Fruit fly (Drosophila melanogaster) whole organism, prepupa: Measurements from ENCODE around the gene CG33702.

Experiments
- CG10631 ChIP-seq: fragments of 200-800 bp; sonication (Bioruptor generic); optimal IDR thresholded peaks from 2 replicates; lab custom pipeline; 2016; ENCODE audit warnings: missing biosample characterization, missing genetic modification characterization
- CG11294 ChIP-seq: fragments of 200-800 bp; sonication (Bioruptor generic); IDR thresholded peaks from 2 replicates; pipeline ENCODE4 v1.3.6; 2022; ENCODE audit warnings: missing biosample characterization, missing genetic modification characterization
- CG15336 ChIP-seq: fragments of 200-800 bp; sonication (Bioruptor generic); IDR thresholded peaks from 2 replicates; pipeline ENCODE4 v1.3.6; 2022; ENCODE audit warnings: missing biosample characterization, missing genetic modification characterization
- CG1621 ChIP-seq: fragments of 200-800 bp; sonication (Bioruptor generic); optimal IDR thresholded peaks from 3 replicates; lab custom pipeline; 2018; ENCODE audit warnings: missing biosample characterization, mild to moderate bottlenecking, missing genetic modification characterization
- CG16779 ChIP-seq: fragments of 200-800 bp; sonication (Bioruptor generic); optimal IDR thresholded peaks from 3 replicates; lab custom pipeline; 2017; ENCODE audit warnings: missing biosample characterization, mild to moderate bottlenecking, missing genetic modification characterization
- CG3032 ChIP-seq: fragments of 200-800 bp; optimal IDR thresholded peaks from 2 replicates; lab custom pipeline; 2019; ENCODE audit warnings: missing biosample characterization, mild to moderate bottlenecking, missing genetic modification characterization, moderate library complexity
- CG31627 ChIP-seq: fragments of 200-800 bp; sonication (Bioruptor generic); optimal IDR thresholded peaks from 3 replicates; lab custom pipeline; 2016; ENCODE audit warnings: missing biosample characterization, missing genetic modification characterization
- CG32006 ChIP-seq: fragments of 200-800 bp; sonication (Bioruptor generic); optimal IDR thresholded peaks from 3 replicates; lab custom pipeline; 2017; ENCODE audit warnings: missing biosample characterization, mild to moderate bottlenecking, missing genetic modification characterization
- CG34406 ChIP-seq: fragments of 200-800 bp; sonication (Bioruptor generic); optimal IDR thresholded peaks from 3 replicates; lab custom pipeline; 2016; ENCODE audit warnings: missing biosample characterization, missing genetic modification characterization
- CG3919 ChIP-seq: fragments of 200-800 bp; sonication (Bioruptor generic); optimal IDR thresholded peaks from 3 replicates; lab custom pipeline; 2016; ENCODE audit warnings: missing biosample characterization, missing genetic modification characterization
- CG6163 ChIP-seq: fragments of 200-800 bp; sonication (Bioruptor generic); IDR thresholded peaks from 3 replicates; pipeline ENCODE4 v1.3.6; 2022; ENCODE audit warnings: missing biosample characterization, missing genetic modification characterization
- CG6276 ChIP-seq: fragments of 200-800 bp; sonication (Bioruptor generic); optimal IDR thresholded peaks from 2 replicates; lab custom pipeline; 2017; ENCODE audit warnings: missing biosample characterization, mild to moderate bottlenecking, missing genetic modification characterization
- CG6792 ChIP-seq: fragments of 200-800 bp; sonication (Bioruptor generic); optimal IDR thresholded peaks from 3 replicates; lab custom pipeline; 2016; ENCODE audit warnings: missing biosample characterization, missing genetic modification characterization
- CG6808 ChIP-seq: fragments of 200-800 bp; sonication (Bioruptor generic); optimal IDR thresholded peaks from 3 replicates; lab custom pipeline; 2017; ENCODE audit warnings: missing biosample characterization, missing genetic modification characterization, mild to moderate bottlenecking, moderate library complexity, missing genetic modification reagents
- CG7368 ChIP-seq: fragments of 200-800 bp; sonication (Bioruptor generic); optimal IDR thresholded peaks from 3 replicates; lab custom pipeline; 2016; ENCODE audit warnings: missing biosample characterization, missing genetic modification characterization
- CG8119 ChIP-seq: fragments of 200-800 bp; sonication (Bioruptor generic); IDR thresholded peaks from 3 replicates; pipeline ENCODE4 v1.3.6; 2022; ENCODE audit warnings: missing biosample characterization, missing genetic modification characterization
- CG8319 ChIP-seq: fragments of 200-800 bp; sonication (Bioruptor generic); optimal IDR thresholded peaks from 3 replicates; lab custom pipeline; 2016; ENCODE audit warnings: missing biosample characterization, missing genetic modification characterization
- CG9139 ChIP-seq: fragments of 200-800 bp; sonication (Bioruptor generic); optimal IDR thresholded peaks from 3 replicates; lab custom pipeline; 2017; ENCODE audit warnings: missing biosample characterization, mild to moderate bottlenecking, missing genetic modification characterization
- Eip75B ChIP-seq: fragments of 200-800 bp; sonication (Bioruptor generic); optimal IDR thresholded peaks from 3 replicates; lab custom pipeline; 2016; ENCODE audit warnings: missing biosample characterization, missing genetic modification characterization
- Eip78C ChIP-seq: fragments of 200-800 bp; sonication (Bioruptor generic); peaks from one replicate; lab custom pipeline; 2016; ENCODE audit warnings: missing biosample characterization, missing genetic modification characterization
- Eip93F ChIP-seq: fragments of 200-800 bp; sonication (Bioruptor generic); optimal IDR thresholded peaks from 2 replicates; lab custom pipeline; 2016; ENCODE audit warnings: missing biosample characterization, mild to moderate bottlenecking, missing genetic modification characterization
- Ets21C ChIP-seq: fragments of 200-800 bp; sonication (Bioruptor generic); optimal IDR thresholded peaks from 3 replicates; lab custom pipeline; 2016; ENCODE audit warnings: missing biosample characterization, missing genetic modification characterization
- Ets96B ChIP-seq: fragments of 200-800 bp; optimal IDR thresholded peaks from 2 replicates; lab custom pipeline; 2019; ENCODE audit warnings: missing biosample characterization, mild to moderate bottlenecking, missing genetic modification characterization, moderate library complexity
- Gug ChIP-seq: fragments of 200-800 bp; sonication (Bioruptor generic); IDR thresholded peaks from 2 replicates; pipeline ENCODE4 v1.3.6; 2022; ENCODE audit warnings: missing biosample characterization, missing genetic modification characterization
- Hr39 ChIP-seq: fragments of 200-800 bp; sonication (Bioruptor generic); optimal IDR thresholded peaks from 2 replicates; lab custom pipeline; 2016; ENCODE audit warnings: missing biosample characterization, missing genetic modification characterization
- Lpt ChIP-seq: fragments of 200-800 bp; sonication (Bioruptor generic); optimal IDR thresholded peaks from 3 replicates; lab custom pipeline; 2016; ENCODE audit warnings: missing biosample characterization, missing genetic modification characterization
- Met ChIP-seq: fragments of 200-800 bp; sonication (Bioruptor generic); optimal IDR thresholded peaks from 3 replicates; lab custom pipeline; 2016; ENCODE audit warnings: missing biosample characterization, missing genetic modification characterization
- Smox ChIP-seq: fragments of 200-800 bp; sonication (Bioruptor generic); optimal IDR thresholded peaks from 3 replicates; lab custom pipeline; 2016; ENCODE audit warnings: missing biosample characterization, missing genetic modification characterization
- Sox102F ChIP-seq: fragments of 200-800 bp; sonication (Bioruptor generic); optimal IDR thresholded peaks from 2 replicates; lab custom pipeline; 2016; ENCODE audit warnings: missing biosample characterization, mild to moderate bottlenecking, missing genetic modification characterization
- Sox14 ChIP-seq: fragments of 200-800 bp; sonication (Bioruptor generic); optimal IDR thresholded peaks from 3 replicates; lab custom pipeline; 2016; ENCODE audit warnings: missing biosample characterization, missing genetic modification characterization
- Sox15 ChIP-seq: fragments of 200-800 bp; sonication (Bioruptor generic); optimal IDR thresholded peaks from 3 replicates; lab custom pipeline; 2016; ENCODE audit warnings: missing biosample characterization, missing genetic modification characterization
- achi ChIP-seq: fragments of 200-800 bp; sonication (Bioruptor generic); optimal IDR thresholded peaks from 3 replicates; lab custom pipeline; 2016; ENCODE audit warnings: missing biosample characterization, missing genetic modification characterization
- acj6 ChIP-seq: fragments of 200-800 bp; sonication (Bioruptor generic); optimal IDR thresholded peaks from 3 replicates; lab custom pipeline; 2016; ENCODE audit warnings: missing biosample characterization, missing genetic modification characterization
- cyc ChIP-seq: fragments of 200-800 bp; sonication (Bioruptor generic); optimal IDR thresholded peaks from 3 replicates; lab custom pipeline; 2016; ENCODE audit warnings: missing biosample characterization, missing genetic modification characterization
- dsx ChIP-seq: fragments of 200-800 bp; optimal IDR thresholded peaks from 3 replicates; lab custom pipeline; 2019; ENCODE audit warnings: missing biosample characterization, mild to moderate bottlenecking, missing genetic modification characterization, moderate library complexity; ENCODE audit not compliant: poor library complexity, severe bottlenecking
- eg ChIP-seq: fragments of 200-800 bp; sonication (Bioruptor generic); IDR thresholded peaks from 3 replicates; pipeline ENCODE4 v1.3.6; 2022; ENCODE audit warnings: missing biosample characterization, missing genetic modification characterization
- esn ChIP-seq: fragments of 200-800 bp; sonication (Bioruptor generic); optimal IDR thresholded peaks from 2 replicates; lab custom pipeline; 2016; ENCODE audit warnings: missing biosample characterization, mild to moderate bottlenecking, missing genetic modification characterization, moderate library complexity
- fd59A ChIP-seq: fragments of 200-800 bp; sonication (Bioruptor generic); optimal IDR thresholded peaks from 2 replicates; lab custom pipeline; 2017; ENCODE audit warnings: missing biosample characterization, mild to moderate bottlenecking, missing genetic modification characterization, missing genetic modification reagents
- fd85E ChIP-seq: fragments of 200-800 bp; sonication (Bioruptor generic); optimal IDR thresholded peaks from 3 replicates; lab custom pipeline; 2016; ENCODE audit warnings: missing biosample characterization, missing genetic modification characterization
- lz ChIP-seq: fragments of 200-800 bp; sonication (Bioruptor generic); optimal IDR thresholded peaks from 3 replicates; lab custom pipeline; 2016; ENCODE audit warnings: missing biosample characterization, missing genetic modification characterization
- net ChIP-seq: fragments of 200-800 bp; sonication (Bioruptor generic); optimal IDR thresholded peaks from 3 replicates; lab custom pipeline; 2016; ENCODE audit warnings: missing biosample characterization, missing genetic modification characterization
- pdm3 ChIP-seq: fragments of 200-800 bp; sonication (Bioruptor generic); optimal IDR thresholded peaks from 3 replicates; lab custom pipeline; 2016; ENCODE audit warnings: missing biosample characterization, missing genetic modification characterization
- salr ChIP-seq, 2 experiments: fragments of 200-800 bp; sonication (Bioruptor generic); optimal IDR thresholded peaks; 3 replicates each; lab custom pipeline; 2016 to 2018; ENCODE audit warnings: missing biosample characterization in 2 of 2, missing genetic modification characterization in 2 of 2, mild to moderate bottlenecking in 1 of 2
- spab ChIP-seq: fragments of 200-800 bp; sonication (Bioruptor generic); optimal IDR thresholded peaks from 2 replicates; lab custom pipeline; 2017; ENCODE audit warnings: missing biosample characterization, mild to moderate bottlenecking, missing genetic modification characterization, missing genetic modification reagents
- ss ChIP-seq, 2 experiments: fragments of 200-800 bp; sonication (Bioruptor generic); optimal IDR thresholded peaks; 2 replicates in 1 of 2; 3 replicates in 1 of 2; lab custom pipeline; 2017 to 2018; ENCODE audit warnings: mild to moderate bottlenecking in 2 of 2, missing biosample characterization in 2 of 2, missing genetic modification characterization in 2 of 2, moderate library complexity in 1 of 2
- topi ChIP-seq: fragments of 200-800 bp; sonication (Bioruptor generic); optimal IDR thresholded peaks from 3 replicates; lab custom pipeline; 2016; ENCODE audit warnings: missing biosample characterization, missing genetic modification characterization
- vri ChIP-seq: fragments of 200-800 bp; sonication (Bioruptor generic); optimal IDR thresholded peaks from 3 replicates; lab custom pipeline; 2016; ENCODE audit warnings: missing biosample characterization, mild to moderate bottlenecking, missing genetic modification characterization

The CG33702 gene

dm6 chr3L:9467763-9468206, 45.4 kb downstream of the CG33702 start (continued):
- TF ChIP-seq cyc (GFP tag; lab: Kevin White, UChicago) (no peak), CG34406 (GFP tag; lab: Kevin White, UChicago) (no peak), Smox (no peak), CG8119 (peak; percentile 66), fd59A (GFP tag; lab: Kevin White, UChicago) (no peak), CG9139 (GFP tag; lab: Kevin White, UChicago) (peak; percentile 58), CG3032 (tag; lab: Kevin White, UChicago) (no peak)

- TF ChIP-seq CG6163 (no peak), Sox15 (GFP tag; lab: Kevin White, UChicago) (no peak), CG1621 (tag; lab: Kevin White, UChicago) (no peak), CG31627 (GFP tag; lab: Kevin White, UChicago) (no peak), CG10631 (GFP tag; lab: Kevin White, UChicago) (no peak), pdm3 (no peak)
Observed at dm6 chr3L:9467267-9467666, 45.9 kb downstream of the CG33702 start.

- no peak for TF ChIP-seq spab
- TF ChIP-seq CG6808 (GFP tag; lab: Kevin White, UChicago), result no peak
- TF ChIP-seq Ets21C (GFP tag; lab: Kevin White, UChicago), result no peak
- TF ChIP-seq CG8319, result no peak
- no peak for TF ChIP-seq vri
- no peak for TF ChIP-seq Sox14 (GFP tag; lab: Kevin White, UChicago)
- TF ChIP-seq Lpt (GFP tag; lab: Kevin White, UChicago), result no peak
- TF ChIP-seq topi, result no peak
- no peak for TF ChIP-seq Gug (GFP tag; lab: Robert Waterston, UW)
- no peak for TF ChIP-seq CG11294
- no peak for TF ChIP-seq cyc (GFP tag; lab: Kevin White, UChicago)
- peak; percentile 18 for TF ChIP-seq CG3919 (GFP tag; lab: Kevin White, UChicago)
- TF ChIP-seq Eip78C (GFP tag; lab: Kevin White, UChicago), result peak; percentile 73
- no peak for TF ChIP-seq CG34406 (GFP tag; lab: Kevin White, UChicago)
- no peak for TF ChIP-seq ss (GFP tag; optimal IDR thresholded peaks at IDR 0.05; lab: Kevin White, UChicago)
- no peak for TF ChIP-seq CG31627 (GFP tag; lab: Kevin White, UChicago)
- no peak for TF ChIP-seq dsx (GFP tag; lab: Kevin White, UChicago)
- no peak for TF ChIP-seq fd85E
- TF ChIP-seq Met (GFP tag; lab: Kevin White, UChicago), result no peak
- TF ChIP-seq salr (GFP tag; optimal IDR thresholded peaks at IDR 0.05; lab: Kevin White, UChicago), result no peak
- no peak for TF ChIP-seq CG6792 (GFP tag; lab: Kevin White, UChicago)
- no peak for TF ChIP-seq CG9139 (GFP tag; lab: Kevin White, UChicago)
- TF ChIP-seq CG3032 (tag; lab: Kevin White, UChicago), result peak; percentile 3
- no peak for TF ChIP-seq Ets96B (tag; lab: Kevin White, UChicago)
- TF ChIP-seq CG6163, result no peak
- no peak for TF ChIP-seq eg (GFP tag; lab: Robert Waterston, UW)
- no peak for TF ChIP-seq lz (GFP tag; lab: Kevin White, UChicago)
- TF ChIP-seq Sox102F, result no peak
- TF ChIP-seq CG7368, result no peak
- no peak for TF ChIP-seq CG15336 (GFP tag; lab: Robert Waterston, UW)
- TF ChIP-seq CG1621 (tag; lab: Kevin White, UChicago), result no peak
- no peak for TF ChIP-seq Hr39 (GFP tag; lab: Kevin White, UChicago)
- peak; percentile 2 for TF ChIP-seq acj6 (GFP tag; lab: Kevin White, UChicago)
- TF ChIP-seq net (GFP tag; lab: Kevin White, UChicago), result peak; percentile 10
- no peak for TF ChIP-seq Eip93F (GFP tag; lab: Kevin White, UChicago)
- TF ChIP-seq achi (GFP tag; lab: Kevin White, UChicago), result peak; percentile 2
- no peak for TF ChIP-seq CG16779
- no peak for TF ChIP-seq Eip75B (GFP tag; lab: Kevin White, UChicago)
- TF ChIP-seq esn (GFP tag; lab: Kevin White, UChicago), result peak; percentile 6
- no peak for TF ChIP-seq CG10631 (GFP tag; lab: Kevin White, UChicago)
- TF ChIP-seq CG32006 (GFP tag; lab: Kevin White, UChicago), result peak; percentile 52
- no peak for TF ChIP-seq fd59A (GFP tag; lab: Kevin White, UChicago)
- peak; percentile 6 for TF ChIP-seq pdm3
- peak; percentile 6 for TF ChIP-seq CG6276 (GFP tag; lab: Kevin White, UChicago)
Observed at dm6 chr3L:9466595-9466994, 46.6 kb downstream of the CG33702 start.
